Worm (Caenorhabditis elegans) whole organism, young adult: Measurements from ENCODE around the gene Y70C5A.2.

ENCODE experiments used
- F10E7.11 ChIP-seq: sonication (generic microtip); optimal IDR thresholded peaks from 2 replicates; lab custom pipeline; 2017; ENCODE audit warnings: mild to moderate bottlenecking, missing genetic modification characterization, moderate library complexity, missing compliant biosample characterization
- Y67H2A.10 ChIP-seq: fragments of 200-800 bp; sonication (Bioruptor generic); conservative IDR thresholded peaks from 2 replicates; pipeline ENCODE4 v1.3.6; 2022; ENCODE audit warnings: missing genetic modification reagents, missing genetic modification characterization, missing compliant biosample characterization
- aptf-2 ChIP-seq: fragments of 200-800 bp; sonication (Bioruptor generic); conservative IDR thresholded peaks from 2 replicates; pipeline ENCODE4 v1.3.6; 2022; ENCODE audit warnings: missing genetic modification reagents, missing genetic modification characterization, missing compliant biosample characterization
- gei-17 ChIP-seq: fragments of 200-800 bp; sonication (Bioruptor generic); optimal IDR thresholded peaks from 2 replicates; lab custom pipeline; 2018; ENCODE audit warnings: mild to moderate bottlenecking, missing genetic modification characterization, missing compliant biosample characterization
- lsl-1 ChIP-seq: fragments of 200-800 bp; sonication (Bioruptor generic); optimal IDR thresholded peaks from 2 replicates; lab custom pipeline; 2018; ENCODE audit warnings: mild to moderate bottlenecking, missing genetic modification characterization, moderate library complexity, missing compliant biosample characterization
- mes-4 ChIP-seq: sonication (generic microtip); optimal IDR thresholded peaks from 2 replicates; lab custom pipeline; 2016; ENCODE audit warnings: missing genotype, missing genetic modification characterization, missing compliant biosample characterization

ce11 chrV:16582973-16583372, 40.0 kb downstream of the Y70C5A.2 start, which contains the start of gene str-150:
- no peak for TF ChIP-seq mes-4 (tag; lab: Kevin White, UChicago)
- no peak for TF ChIP-seq F10E7.11 (tag; lab: Kevin White, UChicago)
- TF ChIP-seq Y67H2A.10 (GFP tag; lab: Robert Waterston, UW), result no peak
- TF ChIP-seq lsl-1, result no peak
- TF ChIP-seq aptf-2 (GFP tag; lab: Robert Waterston, UW), result no peak
- TF ChIP-seq gei-17, result no peak
